Fruit fly (Drosophila melanogaster) whole organism: ENCODE results near the gene sog.

Experiments used
- CG8478 ChIP-seq: fragments of >200 bp; optimal IDR thresholded peaks from 2 replicates; lab custom pipeline; 2018; ENCODE audit warnings: inconsistent platforms
- pan ChIP-seq: fragments of >200 bp; optimal IDR thresholded peaks from 2 replicates; lab custom pipeline; 2017
- psq ChIP-seq: fragments of >200 bp; optimal IDR thresholded peaks from 2 replicates; lab custom pipeline; 2017
- usp ChIP-seq: fragments of >200 bp; optimal IDR thresholded peaks from 2 replicates; lab custom pipeline; 2017; ENCODE audit warnings: missing biosample characterization, missing genetic modification characterization, mixed read lengths

DNA sequence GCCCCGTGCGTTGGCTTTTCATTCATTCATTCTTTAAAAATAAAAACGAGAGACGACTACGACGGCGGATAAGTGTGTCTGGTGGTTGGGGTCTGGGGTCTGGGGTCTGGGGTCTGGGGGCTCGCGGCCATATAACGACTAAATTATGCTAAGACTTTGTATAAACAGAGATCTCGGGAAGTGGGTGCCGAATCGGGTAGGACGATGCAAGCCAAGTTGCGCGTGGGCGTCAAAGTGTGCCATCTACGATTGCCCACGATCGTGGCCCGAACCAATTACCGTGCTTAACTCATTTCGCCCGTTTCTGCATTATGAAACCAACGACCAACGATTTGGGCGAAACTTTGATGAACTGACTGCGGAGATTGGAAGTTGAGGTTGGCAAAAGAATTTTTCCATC is 9.4 kb downstream of the sog start:
- TF ChIP-seq psq (lab: Kevin White, UChicago): no peak
- TF ChIP-seq pan (lab: Kevin White, UChicago): no peak
- no peak for TF ChIP-seq usp
- no peak for TF ChIP-seq CG8478 (lab: Kevin White, UChicago)
